Worm (Caenorhabditis elegans) whole organism, young adult: ENCODE results near the gene C36A4.11.
A peak's percentile ranks its signal among the peaks of the same experiment; 100 is the strongest.

ENCODE experiments used
- C06A6.2 ChIP-seq: fragments of 200-800 bp; sonication (Bioruptor generic); conservative IDR thresholded peaks from 2 replicates; pipeline ENCODE4 v1.3.6; 2022; ENCODE audit warnings: missing genetic modification characterization, missing compliant biosample characterization
- C17E4.6 ChIP-seq: fragments of 200-800 bp; sonication (Bioruptor generic); IDR thresholded peaks from 2 replicates; pipeline ENCODE4 v1.3.6; 2022; ENCODE audit warnings: missing genetic modification reagents, missing genetic modification characterization, missing compliant biosample characterization
- F22D6.2 ChIP-seq: sonication (generic microtip); optimal IDR thresholded peaks from 2 replicates; lab custom pipeline; 2016; ENCODE audit warnings: mild to moderate bottlenecking, missing genetic modification characterization, missing compliant biosample characterization
- F55B11.4 ChIP-seq: sonication (generic microtip); optimal IDR thresholded peaks from 2 replicates; lab custom pipeline; 2016; ENCODE audit warnings: missing compliant biosample characterization, missing genetic modification characterization, borderline replicate concordance; ENCODE audit not compliant: insufficient read depth
- F57A8.1 ChIP-seq: fragments of 200-800 bp; sonication (Bioruptor generic); optimal IDR thresholded peaks from 2 replicates; lab custom pipeline; 2018; ENCODE audit warnings: mild to moderate bottlenecking, missing genetic modification characterization, moderate library complexity, missing compliant biosample characterization
- Y53F4B.3 ChIP-seq: fragments of 200-800 bp; sonication (Bioruptor generic); IDR thresholded peaks from 2 replicates; pipeline ENCODE4 v1.3.6; 2022; ENCODE audit warnings: missing genetic modification reagents, missing genetic modification characterization, missing compliant biosample characterization
- ama-1 ChIP-seq, 3 experiments: fragments of 150-350 bp in 1 of 3; sonication (generic microtip) in 2 of 3; optimal IDR thresholded peaks; 2 replicates each; lab custom pipeline; 2014 to 2018; ENCODE audit warnings: missing biosample characterization in 2 of 3, missing genetic modification characterization in 2 of 3, missing genetic modification reagents in 2 of 3
- aptf-2 ChIP-seq: fragments of 200-800 bp; sonication (Bioruptor generic); conservative IDR thresholded peaks from 2 replicates; pipeline ENCODE4 v1.3.6; 2022; ENCODE audit warnings: missing genetic modification reagents, missing genetic modification characterization, missing compliant biosample characterization
- atf-7 ChIP-seq: sonication (generic microtip); optimal IDR thresholded peaks from 2 replicates; lab custom pipeline; 2017; ENCODE audit warnings: mild to moderate bottlenecking, missing genetic modification characterization, missing compliant biosample characterization
- athp-1 ChIP-seq: sonication (generic microtip); optimal IDR thresholded peaks from 2 replicates; lab custom pipeline; 2017; ENCODE audit warnings: mild to moderate bottlenecking, missing genetic modification characterization, missing compliant biosample characterization
- ceh-27 ChIP-seq: fragments of 200-800 bp; sonication (Bioruptor generic); optimal IDR thresholded peaks from 2 replicates; lab custom pipeline; 2018; ENCODE audit warnings: mild to moderate bottlenecking, missing genetic modification characterization, moderate library complexity, missing compliant biosample characterization
- chd-7 ChIP-seq: sonication (generic microtip); optimal IDR thresholded peaks from 2 replicates; lab custom pipeline; 2016; ENCODE audit warnings: mild to moderate bottlenecking, missing genetic modification characterization, moderate library complexity, missing compliant biosample characterization
- dpff-1 ChIP-seq: sonication (generic microtip); optimal IDR thresholded peaks from 2 replicates; lab custom pipeline; 2017; ENCODE audit warnings: mild to moderate bottlenecking, missing genetic modification characterization, missing compliant biosample characterization
- dpl-1 ChIP-seq: fragments of 150-350 bp; optimal IDR thresholded peaks from 2 replicates; lab custom pipeline; 2014; ENCODE audit warnings: missing biosample characterization, missing genetic modification reagents, missing genetic modification characterization
- egl-18 ChIP-seq: fragments of 200-800 bp; sonication (Bioruptor generic); IDR thresholded peaks from 2 replicates; pipeline ENCODE4 v1.3.6; 2022; ENCODE audit warnings: missing genetic modification reagents, missing genetic modification characterization, missing compliant biosample characterization
- egl-44 ChIP-seq: fragments of 200-800 bp; sonication (Bioruptor generic); IDR thresholded peaks from 2 replicates; pipeline ENCODE4 v1.3.6; 2022; ENCODE audit warnings: missing genetic modification reagents, missing genetic modification characterization, missing compliant biosample characterization
- egrh-3 ChIP-seq: fragments of 200-800 bp; sonication (Bioruptor generic); IDR thresholded peaks from 2 replicates; pipeline ENCODE4 v1.3.6; 2022; ENCODE audit warnings: missing genetic modification reagents, missing genetic modification characterization, missing compliant biosample characterization
- ekl-4 ChIP-seq: fragments of 200-800 bp; sonication (Bioruptor generic); IDR thresholded peaks from 2 replicates; pipeline ENCODE4 v1.3.6; 2022; ENCODE audit warnings: missing genetic modification reagents, missing genetic modification characterization, missing compliant biosample characterization
- fkh-3 ChIP-seq: sonication (generic microtip); optimal IDR thresholded peaks from 2 replicates; lab custom pipeline; 2016; ENCODE audit warnings: mild to moderate bottlenecking, missing genetic modification characterization, missing compliant biosample characterization
- hlh-12 ChIP-seq: sonication (generic microtip); optimal IDR thresholded peaks from 2 replicates; lab custom pipeline; 2016; ENCODE audit warnings: missing genetic modification characterization, missing compliant biosample characterization
- hmg-20 ChIP-seq: fragments of 200-800 bp; sonication (Bioruptor generic); IDR thresholded peaks from 2 replicates; pipeline ENCODE4 v1.3.6; 2022; ENCODE audit warnings: missing genetic modification reagents, missing genetic modification characterization, missing compliant biosample characterization
- hrde-1 ChIP-seq: sonication (generic microtip); optimal IDR thresholded peaks from 2 replicates; lab custom pipeline; 2016; ENCODE audit warnings: missing genetic modification characterization, mild to moderate bottlenecking, missing compliant biosample characterization, moderate library complexity, missing genotype, missing genetic modification reagents, borderline replicate concordance
- hsf-1 ChIP-seq: fragments of 200-800 bp; sonication (Bioruptor generic); IDR thresholded peaks from 2 replicates; pipeline ENCODE4 v1.3.6; 2022; ENCODE audit warnings: missing genetic modification reagents, missing genetic modification characterization, missing compliant biosample characterization
- let-526 ChIP-seq: fragments of 200-800 bp; sonication (Bioruptor generic); IDR thresholded peaks from 2 replicates; pipeline ENCODE4 v1.3.6; 2022; ENCODE audit warnings: missing genetic modification reagents, missing genetic modification characterization, missing compliant biosample characterization
- lin-26 ChIP-seq: fragments of 200-800 bp; sonication (Bioruptor generic); IDR thresholded peaks from 2 replicates; pipeline ENCODE4 v1.3.6; 2022; ENCODE audit warnings: missing genetic modification reagents, missing genetic modification characterization, missing compliant biosample characterization
- lin-40 ChIP-seq: sonication (generic microtip); optimal IDR thresholded peaks from 2 replicates; lab custom pipeline; 2016; ENCODE audit warnings: missing genetic modification characterization, mild to moderate bottlenecking, missing compliant biosample characterization, missing genotype, missing genetic modification reagents
- lsl-1 ChIP-seq: fragments of 200-800 bp; sonication (Bioruptor generic); optimal IDR thresholded peaks from 2 replicates; lab custom pipeline; 2018; ENCODE audit warnings: mild to moderate bottlenecking, missing genetic modification characterization, moderate library complexity, missing compliant biosample characterization
- mes-4 ChIP-seq: sonication (generic microtip); optimal IDR thresholded peaks from 2 replicates; lab custom pipeline; 2016; ENCODE audit warnings: missing genotype, missing genetic modification characterization, missing compliant biosample characterization
- mxl-1 ChIP-seq: sonication (generic microtip); optimal IDR thresholded peaks from 2 replicates; lab custom pipeline; 2016; ENCODE audit warnings: missing genetic modification characterization, missing compliant biosample characterization
- nfyb-1 ChIP-seq: fragments of 200-800 bp; sonication (Bioruptor generic); IDR thresholded peaks from 2 replicates; pipeline ENCODE4 v1.3.6; 2022; ENCODE audit warnings: missing genetic modification reagents, missing genetic modification characterization, missing compliant biosample characterization
- nhr-27 ChIP-seq: fragments of 200-800 bp; sonication (Bioruptor generic); optimal IDR thresholded peaks from 2 replicates; lab custom pipeline; 2018; ENCODE audit warnings: mild to moderate bottlenecking, missing genetic modification characterization, moderate library complexity, missing compliant biosample characterization
- nhr-80 ChIP-seq: sonication (generic microtip); optimal IDR thresholded peaks from 2 replicates; lab custom pipeline; 2016; ENCODE audit warnings: missing genetic modification characterization, missing compliant biosample characterization
- pha-4 ChIP-seq: fragments of 150-350 bp; sonication (generic microtip); optimal IDR thresholded peaks from 2 replicates; lab custom pipeline; 2014; ENCODE audit warnings: missing biosample characterization, missing genetic modification reagents, missing genetic modification characterization
- repo-1 ChIP-seq: sonication (generic microtip); optimal IDR thresholded peaks from 2 replicates; lab custom pipeline; 2017; ENCODE audit warnings: mild to moderate bottlenecking, missing genetic modification characterization, missing compliant biosample characterization
- rpc-1 ChIP-seq, 2 experiments: fragments of 150-350 bp in 1 of 2; sonication (generic microtip) in 1 of 2; optimal IDR thresholded peaks; 2 replicates each; lab custom pipeline; 2014 to 2018; ENCODE audit warnings: missing biosample characterization in 1 of 2, missing genetic modification characterization in 1 of 2, missing genetic modification reagents in 1 of 2, missing genotype in 1 of 2
- sdz-38 ChIP-seq: sonication (generic microtip); optimal IDR thresholded peaks from 2 replicates; lab custom pipeline; 2016; ENCODE audit warnings: missing genotype, missing genetic modification characterization, missing compliant biosample characterization
- snpc-1.1 ChIP-seq: sonication (generic microtip); optimal IDR thresholded peaks from 2 replicates; lab custom pipeline; 2017; ENCODE audit warnings: missing genetic modification characterization, mild to moderate bottlenecking, missing compliant biosample characterization, antibody characterized with exemption, moderate library complexity, missing genotype, missing genetic modification reagents; ENCODE audit not compliant: insufficient read depth
- snpc-3.4 ChIP-seq: sonication (generic microtip); optimal IDR thresholded peaks from 2 replicates; lab custom pipeline; 2017; ENCODE audit warnings: missing genetic modification characterization, mild to moderate bottlenecking, missing compliant biosample characterization, antibody characterized with exemption, moderate library complexity, missing genotype, missing genetic modification reagents
- snpc-4 ChIP-seq, 5 experiments: fragments of 150-350 bp in 1 of 5; sonication (generic microtip) in 4 of 5; optimal IDR thresholded peaks; 2 replicates each; lab custom pipeline; 2014 to 2018; ENCODE audit warnings: missing genetic modification characterization in 5 of 5, missing biosample characterization in 3 of 5, antibody characterized with exemption in 2 of 5, mild to moderate bottlenecking in 2 of 5, missing compliant biosample characterization in 2 of 5, missing genotype in 2 of 5, moderate library complexity in 2 of 5, missing genetic modification reagents in 1 of 5
- tbx-9 ChIP-seq: sonication (generic microtip); optimal IDR thresholded peaks from 2 replicates; lab custom pipeline; 2016; ENCODE audit warnings: borderline replicate concordance, missing genetic modification characterization, inconsistent platforms, missing compliant biosample characterization
- tlf-1 ChIP-seq: fragments of 200-800 bp; sonication (Bioruptor generic); optimal IDR thresholded peaks from 2 replicates; lab custom pipeline; 2018; ENCODE audit warnings: mild to moderate bottlenecking, missing genetic modification characterization, missing compliant biosample characterization
- unc-130 ChIP-seq: sonication (generic microtip); optimal IDR thresholded peaks from 2 replicates; lab custom pipeline; 2016; ENCODE audit warnings: missing genetic modification reagents, missing genetic modification characterization, missing compliant biosample characterization
- unc-62 ChIP-seq: fragments of 150-350 bp; optimal IDR thresholded peaks from 2 replicates; lab custom pipeline; 2014; ENCODE audit warnings: missing biosample characterization, missing genetic modification reagents, missing genetic modification characterization
- zfh-2 ChIP-seq: fragments of 200-800 bp; sonication (Bioruptor generic); conservative IDR thresholded peaks from 2 replicates; pipeline ENCODE4 v1.3.6; 2022; ENCODE audit warnings: missing genetic modification reagents, missing genetic modification characterization, missing compliant biosample characterization
- ztf-22 ChIP-seq: fragments of 200-800 bp; sonication (Bioruptor generic); optimal IDR thresholded peaks from 2 replicates; lab custom pipeline; 2018; ENCODE audit warnings: mild to moderate bottlenecking, missing genetic modification characterization, moderate library complexity, missing compliant biosample characterization
- ztf-26 ChIP-seq: sonication (generic microtip); optimal IDR thresholded peaks from 2 replicates; lab custom pipeline; 2017; ENCODE audit warnings: missing genetic modification characterization, missing compliant biosample characterization
- ztf-3 ChIP-seq: fragments of 200-800 bp; sonication (Bioruptor generic); optimal IDR thresholded peaks from 2 replicates; lab custom pipeline; 2018; ENCODE audit warnings: mild to moderate bottlenecking, missing genetic modification characterization, missing compliant biosample characterization
- ztf-6 ChIP-seq: fragments of 200-800 bp; sonication (Bioruptor generic); IDR thresholded peaks from 2 replicates; pipeline ENCODE4 v1.3.6; 2022; ENCODE audit warnings: missing genetic modification reagents, missing genetic modification characterization, missing compliant biosample characterization

C36A4.11 gene

DNA sequence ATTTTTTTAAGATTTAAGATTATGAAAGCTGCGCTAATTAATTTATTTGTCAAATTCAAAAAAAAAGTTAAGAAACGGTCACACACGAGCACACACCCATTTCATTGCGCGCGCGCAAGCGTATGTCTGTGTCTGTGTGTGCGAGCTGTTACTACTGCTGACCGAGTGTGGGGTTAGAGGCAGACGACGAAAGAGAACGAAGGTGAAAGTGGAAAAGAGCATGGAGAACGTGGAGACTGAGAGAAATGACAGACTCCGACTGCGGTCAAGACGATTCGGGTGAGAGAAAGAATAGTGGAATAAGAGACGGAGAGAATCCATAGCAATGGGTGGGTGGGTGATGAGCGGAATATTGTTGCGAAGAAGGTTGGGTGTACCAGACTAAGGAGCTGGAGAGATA, 20.2 kb upstream of the C36A4.11 start:
- no peak for TF ChIP-seq dpl-1 (GFP tag; lab: Kevin White, UChicago)
- no peak for TF ChIP-seq hrde-1 (tag; lab: Kevin White, UChicago)
- no peak for TF ChIP-seq aptf-2
- TF ChIP-seq rpc-1 (optimal IDR thresholded peaks at IDR 0.05; lab: Kevin White, UChicago), result no peak
- TF ChIP-seq rpc-1 (tag; optimal IDR thresholded peaks at IDR 0.05; lab: Kevin White, UChicago), result no peak
- no peak for TF ChIP-seq pha-4
- TF ChIP-seq lin-26 (GFP tag; lab: Robert Waterston, UW), result no peak
- no peak for TF ChIP-seq dpff-1
- no peak for TF ChIP-seq lin-40 (tag; lab: Kevin White, UChicago)
- TF ChIP-seq unc-62, result no peak
- TF ChIP-seq ceh-27 (GFP tag; lab: Kevin White, UChicago), result peak; percentile 45
- TF ChIP-seq sdz-38, result no peak
- no peak for TF ChIP-seq tlf-1 (GFP tag; lab: Kevin White, UChicago)
- TF ChIP-seq tbx-9, result no peak
- no peak for TF ChIP-seq ztf-26
- no peak for TF ChIP-seq hlh-12 (tag; lab: Kevin White, UChicago)
- no peak for TF ChIP-seq unc-130
- TF ChIP-seq snpc-1.1, result no peak
- 0 out of 2 replicates have a peak, but pooled peaks have one; percentile 29 for TF ChIP-seq egrh-3 (GFP tag; lab: Robert Waterston, UW)
- no peak for TF ChIP-seq ztf-22
- TF ChIP-seq mes-4, result no peak
- TF ChIP-seq F55B11.4 (tag; lab: Kevin White, UChicago), result no peak
- TF ChIP-seq snpc-3.4 (tag; lab: Kevin White, UChicago), result no peak
- TF ChIP-seq lsl-1 (GFP tag; lab: Kevin White, UChicago), result no peak
- no peak for TF ChIP-seq ama-1 (optimal IDR thresholded peaks at IDR 0.05; lab: Kevin White, UChicago)
- TF ChIP-seq ama-1 (GFP tag; optimal IDR thresholded peaks at IDR 0.05; lab: Kevin White, UChicago), result no peak
- TF ChIP-seq fkh-3, result no peak
- TF ChIP-seq let-526, result no peak
- TF ChIP-seq F57A8.1, result no peak
- TF ChIP-seq F22D6.2 (tag; lab: Kevin White, UChicago), result no peak
- no peak for TF ChIP-seq hsf-1
- no peak for TF ChIP-seq snpc-4 (GFP tag; optimal IDR thresholded peaks at IDR 0.05; lab: Kevin White, UChicago)
- peak in 3 of 4 experiments; percentile 8 to 67 (median 36) for TF ChIP-seq snpc-4 (tag; optimal IDR thresholded peaks at IDR 0.05; lab: Kevin White, UChicago)
- TF ChIP-seq ztf-3 (GFP tag; lab: Kevin White, UChicago), result no peak
- peak; percentile 80 for TF ChIP-seq zfh-2 (GFP tag; lab: Robert Waterston, UW)
- TF ChIP-seq egl-44 (GFP tag; lab: Robert Waterston, UW), result no peak
- TF ChIP-seq nfyb-1 (GFP tag; lab: Robert Waterston, UW), result peak; percentile 67; the same call in 1 of the 2 replicates
- peak; percentile 77 for TF ChIP-seq nhr-80 (tag; lab: Kevin White, UChicago)
- TF ChIP-seq repo-1, result no peak
- TF ChIP-seq chd-7 (tag; lab: Kevin White, UChicago), result no peak
- TF ChIP-seq mxl-1 (tag; lab: Kevin White, UChicago), result no peak
- 0 out of 2 replicates have a peak, but pooled peaks have one; percentile 26 for TF ChIP-seq C06A6.2 (GFP tag; lab: Robert Waterston, UW)
- TF ChIP-seq nhr-27 (tag; lab: Kevin White, UChicago), result no peak
- TF ChIP-seq C17E4.6, result no peak
- TF ChIP-seq ekl-4 (GFP tag; lab: Robert Waterston, UW), result no peak
- TF ChIP-seq athp-1 (tag; lab: Kevin White, UChicago), result no peak
- TF ChIP-seq hmg-20, result no peak
- TF ChIP-seq Y53F4B.3 (GFP tag; lab: Robert Waterston, UW), result no peak
- 0 out of 2 replicates have a peak, but pooled peaks have one; percentile 40 for TF ChIP-seq ztf-6 (GFP tag; lab: Robert Waterston, UW)
- no peak for TF ChIP-seq atf-7 (tag; lab: Kevin White, UChicago)
- TF ChIP-seq egl-18 (GFP tag; lab: Robert Waterston, UW), result no peak
